Fruit fly (Drosophila melanogaster): ENCODE measurements around the gene Proc.

Proc gene

dm6 chr2L:7828231-7828630 lies 43.0 kb downstream of the Proc start (continued):
- TF ChIP-seq Sry-δ (GFP tag; optimal IDR thresholded peaks at IDR 0.05) = no peak
- peak in 1 of 2 experiments; percentile 13 for TF ChIP-seq Hr51 (GFP tag; optimal IDR thresholded peaks at IDR 0.05)
- peak; percentile 38 for TF ChIP-seq inv (GFP tag; IDR thresholded peaks at IDR 0.05; ENCODE audit: partially characterized antibody)
- TF ChIP-seq yki (optimal IDR thresholded peaks at IDR 0.05) = peak; percentile 27
- no peak for TF ChIP-seq unc-4 (GFP tag; IDR thresholded peaks at IDR 0.05; ENCODE audit: partially characterized antibody)
- no peak for TF ChIP-seq CG10209 (GFP tag; optimal IDR thresholded peaks at IDR 0.05)
- TF ChIP-seq CG10267 (tag; optimal IDR thresholded peaks at IDR 0.05) = no peak
- no peak for TF ChIP-seq CTCF (GFP tag; optimal IDR thresholded peaks at IDR 0.05)
- TF ChIP-seq chm (GFP tag; IDR thresholded peaks at IDR 0.05) = peak; percentile 59; the same call in 1 of the 2 replicates
- no peak for TF ChIP-seq E2f2 (GFP tag; IDR thresholded peaks at IDR 0.05)
- no peak for TF ChIP-seq z (GFP tag; IDR thresholded peaks at IDR 0.05)
- no peak for TF ChIP-seq CG16863 (GFP tag; optimal IDR thresholded peaks at IDR 0.05)
- no peak for TF ChIP-seq corto (GFP tag; optimal IDR thresholded peaks at IDR 0.05)
- TF ChIP-seq CG10321 (GFP tag; IDR thresholded peaks at IDR 0.05) = peak; percentile 100
- TF ChIP-seq mam (GFP tag; optimal IDR thresholded peaks at IDR 0.05) = no peak
- TF ChIP-seq lab (GFP tag; optimal IDR thresholded peaks at IDR 0.05) = peak; percentile 58
- peak; percentile 43; the same call in 1 of the 2 replicates for TF ChIP-seq Rfx (GFP tag; IDR thresholded peaks at IDR 0.05)
- TF ChIP-seq eve (GFP tag; optimal IDR thresholded peaks at IDR 0.05) = no peak
- TF ChIP-seq org-1 (GFP tag; optimal IDR thresholded peaks at IDR 0.05) = no peak
- no peak for TF ChIP-seq bab2 (GFP tag; optimal IDR thresholded peaks at IDR 0.05)
- peak; percentile 21; the same call in 1 of the 2 replicates for TF ChIP-seq CG9215 (GFP tag; IDR thresholded peaks at IDR 0.05)
- TF ChIP-seq CoRest (tag; optimal IDR thresholded peaks at IDR 0.05) = peak; percentile 16
- TF ChIP-seq salm (tag; optimal IDR thresholded peaks at IDR 0.05) = no peak
- TF ChIP-seq CG11398 (GFP tag; optimal IDR thresholded peaks at IDR 0.05) = no peak
- TF ChIP-seq fd96Cb (tag; optimal IDR thresholded peaks at IDR 0.05) = no peak
- no peak for TF ChIP-seq CkIIα-i1 (GFP tag; IDR thresholded peaks at IDR 0.05)
- TF ChIP-seq D19B (GFP tag; optimal IDR thresholded peaks at IDR 0.05) = no peak
- peak; percentile 64 for TF ChIP-seq B-H2 (GFP tag; optimal IDR thresholded peaks at IDR 0.05)
- no peak for TF ChIP-seq Dip2 (GFP tag; IDR thresholded peaks at IDR 0.05)
- TF ChIP-seq danr (GFP tag; IDR thresholded peaks at IDR 0.05) = no peak
- no peak for TF ChIP-seq fd102C (GFP tag; optimal IDR thresholded peaks at IDR 0.05)
- no peak for TF ChIP-seq PHDP (tag; optimal IDR thresholded peaks at IDR 0.05)
- TF ChIP-seq CG15269 (tag; optimal IDR thresholded peaks at IDR 0.05) = no peak
- TF ChIP-seq Doc2 (GFP tag; IDR thresholded peaks at IDR 0.05) = no peak
- no peak for TF ChIP-seq ash1 (GFP tag; optimal IDR thresholded peaks at IDR 0.05)
- TF ChIP-seq CG6654 (GFP tag; optimal IDR thresholded peaks at IDR 0.05) = no peak
- TF ChIP-seq CG31441 (GFP tag; IDR thresholded peaks at IDR 0.05) = no peak
- TF ChIP-seq CG11247 (GFP tag; IDR thresholded peaks at IDR 0.05) = no peak; the same call in 1 of the 2 replicates
- TF ChIP-seq sna (GFP tag; IDR thresholded peaks at IDR 0.05; ENCODE audit: partially characterized antibody) = no peak
- TF ChIP-seq CG11723 (GFP tag; optimal IDR thresholded peaks at IDR 0.05) = no peak
- TF ChIP-seq chn (GFP tag; optimal IDR thresholded peaks at IDR 0.05) = peak; percentile 25
- TF ChIP-seq Hr3 (GFP tag; optimal IDR thresholded peaks at IDR 0.05) = no peak
- no peak for TF ChIP-seq C15 (GFP tag; IDR thresholded peaks at IDR 0.05)
- peak; percentile 39 for TF ChIP-seq Hmr (GFP tag; optimal IDR thresholded peaks at IDR 0.05)
- no peak for TF ChIP-seq BtbVII (GFP tag; optimal IDR thresholded peaks at IDR 0.05)
- no peak for TF ChIP-seq CG1233 (GFP tag; optimal IDR thresholded peaks at IDR 0.05)
- TF ChIP-seq CG10147 (GFP tag; optimal IDR thresholded peaks at IDR 0.05) = no peak
- TF ChIP-seq CG34224 (GFP tag; IDR thresholded peaks at IDR 0.05; ENCODE audit: partially characterized antibody) = 0 out of 3 replicates have a peak, but pooled peaks have one; percentile 35
- TF ChIP-seq ERR (GFP tag; optimal IDR thresholded peaks at IDR 0.05) = no peak
- TF ChIP-seq HmgZ (tag; optimal IDR thresholded peaks at IDR 0.05) = peak; percentile 79
- TF ChIP-seq Chrac-16 (GFP tag; optimal IDR thresholded peaks at IDR 0.05) = no peak
- no peak for TF ChIP-seq CG17802 (tag; optimal IDR thresholded peaks at IDR 0.05)

Measured in whole organism, embryonic.